Worm (Caenorhabditis elegans): ENCODE measurements around the gene nep-8.
"Not testable (repeated sequence)": the region's sequence is repeated elsewhere in the genome, so short reads cannot be mapped to it uniquely, and the experiment has no call there.

The nep-8 gene

DNA sequence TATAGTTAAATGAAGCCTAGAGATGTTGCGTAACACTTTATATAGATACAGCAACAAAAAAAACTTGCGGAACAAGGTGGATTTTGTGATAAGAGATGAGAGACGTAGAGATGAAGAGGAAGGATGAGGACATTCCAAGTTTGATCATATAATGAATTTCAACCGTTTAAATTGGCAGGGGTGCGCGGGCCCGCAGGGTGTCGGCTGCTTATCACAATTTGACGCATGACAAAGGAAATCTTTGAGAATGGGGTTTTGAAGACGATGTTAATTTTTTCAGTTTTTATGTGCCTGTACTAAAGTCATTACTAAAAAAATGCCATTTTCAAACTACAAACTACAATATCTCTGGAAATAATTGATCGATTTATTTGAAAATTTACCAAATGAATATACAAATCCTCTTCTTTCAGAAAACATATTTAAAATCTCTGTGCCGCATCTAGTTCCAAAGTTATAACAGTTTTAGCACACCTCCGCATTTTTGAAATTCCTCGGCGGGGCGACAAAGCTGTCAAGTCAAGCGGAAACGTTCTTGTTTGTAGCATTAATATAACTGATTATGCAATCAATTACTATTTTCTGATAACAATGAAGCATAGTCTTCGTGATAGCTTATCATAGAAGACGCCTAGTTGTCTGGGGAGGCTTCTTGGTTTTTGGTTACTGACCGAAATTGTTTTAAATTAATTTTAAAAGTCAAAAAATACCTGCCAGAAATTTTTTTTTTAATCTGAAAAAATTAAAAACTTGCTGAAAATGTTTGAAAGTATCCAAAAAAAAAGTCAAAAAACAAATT lies 36.4 kb downstream of the nep-8 start:
- TF ChIP-seq dao-5 (tag; optimal IDR thresholded peaks at IDR 0.05) (no peak), him-1 (tag; optimal IDR thresholded peaks at IDR 0.05) (no peak), W03F9.2 (tag; optimal IDR thresholded peaks at IDR 0.05) (no peak)

DNA sequence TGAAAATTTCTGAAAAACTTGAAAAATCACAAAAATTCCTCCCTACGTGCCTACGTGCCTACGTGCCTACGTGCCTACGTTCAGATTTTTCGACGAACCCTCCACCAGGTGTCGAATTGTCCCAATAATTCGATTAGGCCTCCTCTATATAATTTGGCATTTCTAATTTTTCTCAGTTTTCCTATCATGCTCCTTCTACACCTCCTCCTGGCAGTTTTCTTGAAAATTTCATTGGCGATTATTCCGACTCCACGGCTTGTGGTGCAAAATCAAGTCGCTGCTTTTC lies 36.9 kb downstream of the nep-8 start, which contains the start of gene C16C8.17:
TSS of gene C16C8.17 (plus strand) at position 187 of the 286 bp plus-strand sequence.
- TF ChIP-seq dao-5 (tag; optimal IDR thresholded peaks at IDR 0.05), result no peak
- no peak for TF ChIP-seq him-1 (tag; optimal IDR thresholded peaks at IDR 0.05)
- TF ChIP-seq W03F9.2 (tag; optimal IDR thresholded peaks at IDR 0.05), result no peak

- TF ChIP-seq him-1 (tag; optimal IDR thresholded peaks at IDR 0.05) (no peak), W03F9.2 (tag; optimal IDR thresholded peaks at IDR 0.05) (no peak), dao-5 (tag; optimal IDR thresholded peaks at IDR 0.05) (no peak)
Observed at ce11 chrII:3441377-3441776, 37.7 kb downstream of the nep-8 start, which contains the start of gene C16C8.27. Gene C16C8.27, plus strand, starts transcription at chrII:3441677.

DNA sequence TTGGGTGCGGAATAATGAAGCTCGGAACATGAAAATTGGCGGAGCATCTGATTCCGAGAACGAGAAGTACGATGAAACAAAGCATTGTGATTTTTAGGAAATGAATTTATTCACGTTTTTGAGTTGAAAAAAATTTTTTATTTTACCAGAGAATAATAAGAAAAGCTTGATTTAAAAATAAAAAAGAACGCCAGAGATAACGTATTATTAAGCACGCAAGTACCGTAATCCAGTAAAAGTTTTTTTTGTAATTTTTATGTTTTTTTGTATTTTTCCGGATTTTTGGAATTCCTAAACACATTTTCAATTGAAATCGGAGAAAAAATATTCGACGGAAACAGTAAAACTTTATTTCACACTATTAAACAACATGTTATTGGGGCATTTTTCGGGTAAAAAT lies 39.5 kb downstream of the nep-8 start, which contains the start of gene C16C8.22:
TSS of gene C16C8.22 (minus strand) at position 101 of the 400 bp plus-strand sequence.
- TF ChIP-seq W03F9.2 (tag; optimal IDR thresholded peaks at IDR 0.05) (no peak), dao-5 (tag; optimal IDR thresholded peaks at IDR 0.05) (no peak), him-1 (tag; optimal IDR thresholded peaks at IDR 0.05) (no peak)

- TF ChIP-seq dao-5 (tag; optimal IDR thresholded peaks at IDR 0.05), result no peak
- TF ChIP-seq him-1 (tag; optimal IDR thresholded peaks at IDR 0.05), result no peak
- TF ChIP-seq W03F9.2 (tag; optimal IDR thresholded peaks at IDR 0.05), result no peak
Observed at ce11 chrII:3444280-3444679, 40.6 kb downstream of the nep-8 start, which contains the start of gene C16C8.4. Gene C16C8.4, minus strand, starts transcription at chrII:3444380.

ce11 chrII:3445285-3445806 lies 41.7 kb downstream of the nep-8 start, which contains the start of the genes C16C8.5 and C16C8.16:
Gene C16C8.5, minus strand, starts transcription at chrII:3445385.
Gene C16C8.16, plus strand, starts transcription at chrII:3445756.
- TF ChIP-seq W03F9.2 (tag; optimal IDR thresholded peaks at IDR 0.05) (no peak), him-1 (tag; optimal IDR thresholded peaks at IDR 0.05) (no peak), dao-5 (tag; optimal IDR thresholded peaks at IDR 0.05) (no peak)

DNA sequence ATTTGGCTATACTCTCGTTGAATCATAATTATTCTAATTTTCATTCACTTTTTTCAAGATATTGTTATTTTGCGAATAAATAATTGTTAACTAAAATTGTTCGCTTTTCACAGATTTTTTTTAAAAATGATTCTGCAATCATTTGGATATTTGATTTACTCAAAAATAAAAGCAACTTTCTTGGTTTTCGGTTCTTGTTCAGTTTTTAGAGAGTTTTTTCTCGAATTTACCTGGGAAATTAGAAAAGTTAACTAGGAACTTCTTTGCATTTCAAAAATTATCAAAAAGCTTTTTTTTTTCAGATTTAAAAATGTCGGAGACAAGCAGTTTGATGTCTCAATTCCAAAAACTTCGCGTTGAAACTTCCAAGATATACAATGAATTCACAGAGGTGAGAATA lies 43.0 kb downstream of the nep-8 start, which contains the start of the genes C16C8.20 and gldi-6:
TSS of gene C16C8.20 (plus strand) at position 301 of the 400 bp plus-strand sequence.
TSS of gene gldi-6 (plus strand) at position 301 of the 400 bp plus-strand sequence.
- TF ChIP-seq W03F9.2 (tag; optimal IDR thresholded peaks at IDR 0.05) (no peak), him-1 (tag; optimal IDR thresholded peaks at IDR 0.05) (no peak), dao-5 (tag; optimal IDR thresholded peaks at IDR 0.05) (no peak)

DNA sequence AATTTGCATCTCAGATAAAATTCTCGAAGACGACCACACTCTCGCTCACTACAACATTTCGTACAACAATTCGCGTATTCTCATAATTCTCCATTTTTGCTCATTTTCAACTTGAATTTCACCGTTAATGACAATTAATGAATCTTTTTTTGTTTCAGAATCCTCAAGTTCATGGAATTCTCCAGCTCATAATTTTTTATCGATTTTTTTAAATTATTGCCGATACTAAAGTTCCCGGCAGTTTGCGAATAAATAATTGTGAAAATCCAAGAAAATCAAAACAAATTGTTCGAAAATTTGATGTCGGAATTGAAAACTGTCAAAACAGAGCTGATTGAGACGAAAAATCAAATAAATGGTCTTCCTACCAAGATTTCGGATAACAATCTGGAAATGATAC lies 44.3 kb downstream of the nep-8 start, which contains the start of gene C16C8.21:
TSS of gene C16C8.21 (plus strand) at position 301 of the 400 bp plus-strand sequence.
- TF ChIP-seq him-1 (tag; optimal IDR thresholded peaks at IDR 0.05) (no peak), dao-5 (tag; optimal IDR thresholded peaks at IDR 0.05) (no peak), W03F9.2 (tag; optimal IDR thresholded peaks at IDR 0.05) (no peak)

DNA sequence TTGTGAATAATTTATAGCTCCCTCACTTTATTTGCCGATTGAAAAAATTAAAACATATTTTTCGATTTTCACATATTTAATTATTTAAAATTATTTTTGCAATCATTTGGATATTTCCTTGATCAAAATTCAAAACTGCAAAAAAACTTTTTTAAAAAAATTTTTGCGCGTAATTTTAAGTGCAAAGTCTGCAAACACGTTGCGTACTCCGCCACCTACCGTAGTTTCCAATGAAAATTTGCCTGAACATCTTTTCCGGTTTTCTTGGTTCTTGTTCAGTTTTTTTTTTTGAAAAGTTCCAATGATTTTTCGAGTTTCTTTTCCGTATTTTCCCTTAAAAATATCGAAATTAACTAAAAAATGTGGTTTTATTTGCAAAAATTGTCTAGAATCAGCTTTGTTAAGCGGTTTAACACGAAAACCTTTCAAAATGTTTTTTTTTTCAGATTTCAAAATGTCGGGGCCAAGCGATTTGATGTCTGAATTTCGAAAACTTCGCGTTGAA lies 45.2 kb downstream of the nep-8 start, which contains the start of gene C16C8.25:
TSS of gene C16C8.25 (plus strand) at position 455 of the 505 bp plus-strand sequence.
- TF ChIP-seq W03F9.2 (tag; optimal IDR thresholded peaks at IDR 0.05), result no peak

DNA sequence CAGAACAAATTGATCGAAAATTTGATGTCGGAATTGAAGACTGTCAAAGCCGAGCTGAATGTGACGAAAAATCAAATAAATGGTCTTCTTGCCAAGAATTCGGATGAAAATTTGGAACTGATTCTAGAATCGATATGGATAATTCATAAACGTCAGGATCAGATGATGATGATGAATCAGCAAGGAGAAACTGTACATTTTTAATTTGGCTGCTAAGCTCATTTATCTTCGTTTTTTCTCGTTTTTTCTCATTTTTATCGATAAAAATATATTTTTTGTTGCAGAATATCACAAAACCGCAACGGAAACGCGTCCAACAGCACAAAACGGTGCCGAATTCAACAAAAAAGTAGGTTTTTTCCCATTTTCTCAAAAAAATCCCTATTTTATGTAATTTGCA lies 45.9 kb downstream of the nep-8 start, which contains the start of gene C16C8.14:
TSS of gene C16C8.14 (plus strand) at position 301 of the 400 bp plus-strand sequence.
- TF ChIP-seq dao-5, him-1, W03F9.2 (tag; optimal IDR thresholded peaks at IDR 0.05): not testable (repeated sequence)

ce11 chrII:3452421-3452820 lies 48.8 kb downstream of the nep-8 start, which contains the start of gene C16C8.12:
Gene C16C8.12, plus strand, starts transcription at chrII:3452721.
- TF ChIP-seq W03F9.2 (tag; optimal IDR thresholded peaks at IDR 0.05), result no peak
- TF ChIP-seq him-1 (tag; optimal IDR thresholded peaks at IDR 0.05), result no peak
- TF ChIP-seq dao-5 (tag; optimal IDR thresholded peaks at IDR 0.05), result no peak

ce11 chrII:3453521-3453920 lies 49.9 kb downstream of the nep-8 start, which contains the start of gene C16C8.11:
Gene C16C8.11, plus strand, starts transcription at chrII:3453708.
- TF ChIP-seq W03F9.2 (tag; optimal IDR thresholded peaks at IDR 0.05), result no peak
- TF ChIP-seq dao-5 (tag; optimal IDR thresholded peaks at IDR 0.05), result no peak
- no peak for TF ChIP-seq him-1 (tag; optimal IDR thresholded peaks at IDR 0.05)

All from whole organism, L4/young adult.